Fruit fly (Drosophila melanogaster) whole organism, embryonic: ENCODE data around the gene wit.

Experiments
- ATbp ChIP-seq: fragments of 200-800 bp; sonication (Bioruptor generic); optimal IDR thresholded peaks from 2 replicates; lab custom pipeline; 2017; ENCODE audit warnings: missing biosample characterization, mild to moderate bottlenecking, missing genetic modification characterization, missing genetic modification reagents
- Antp ChIP-seq: fragments of 200-800 bp; sonication (Bioruptor generic); optimal IDR thresholded peaks from 3 replicates; lab custom pipeline; 2016; ENCODE audit warnings: missing biosample characterization, missing genetic modification characterization
- CG10209 ChIP-seq: fragments of 200-800 bp; sonication (Bioruptor generic); optimal IDR thresholded peaks from 3 replicates; lab custom pipeline; 2017; ENCODE audit warnings: missing biosample characterization, mild to moderate bottlenecking, missing genetic modification characterization, missing genetic modification reagents
- CG10654 ChIP-seq: fragments of 200-800 bp; sonication (Bioruptor generic); optimal IDR thresholded peaks from 2 replicates; lab custom pipeline; 2016; ENCODE audit warnings: missing biosample characterization, missing genetic modification characterization
- CG12744 ChIP-seq: fragments of 200-800 bp; sonication (Bioruptor generic); optimal IDR thresholded peaks from 2 replicates; lab custom pipeline; 2016; ENCODE audit warnings: missing biosample characterization, missing genetic modification characterization
- CG1529 ChIP-seq: fragments of 200-800 bp; sonication (Bioruptor generic); optimal IDR thresholded peaks from 3 replicates; lab custom pipeline; 2018; ENCODE audit warnings: missing biosample characterization, missing genetic modification characterization
- CG1647 ChIP-seq: fragments of 200-800 bp; sonication (Bioruptor generic); optimal IDR thresholded peaks from 3 replicates; lab custom pipeline; 2016; ENCODE audit warnings: missing biosample characterization, missing genetic modification characterization
- CG16863 ChIP-seq: fragments of 200-800 bp; sonication (Bioruptor generic); optimal IDR thresholded peaks from 3 replicates; lab custom pipeline; 2016; ENCODE audit warnings: missing biosample characterization, missing genetic modification characterization
- CG18599 ChIP-seq: fragments of 200-800 bp; sonication (Bioruptor generic); optimal IDR thresholded peaks from 3 replicates; lab custom pipeline; 2017; ENCODE audit warnings: missing biosample characterization, missing genetic modification characterization, mild to moderate bottlenecking, moderate library complexity, missing genetic modification reagents
- CG2889 ChIP-seq: fragments of 200-800 bp; sonication (Bioruptor generic); IDR thresholded peaks from 3 replicates; pipeline ENCODE4 v1.3.6; 2022; ENCODE audit warnings: missing biosample characterization, missing genetic modification characterization
- CG31388 ChIP-seq: fragments of 200-800 bp; sonication (Bioruptor generic); optimal IDR thresholded peaks from 2 replicates; lab custom pipeline; 2016; ENCODE audit warnings: missing biosample characterization, missing genetic modification characterization
- CG3163 ChIP-seq: fragments of 200-800 bp; sonication (Bioruptor generic); optimal IDR thresholded peaks from 3 replicates; lab custom pipeline; 2016; ENCODE audit warnings: missing biosample characterization, missing genetic modification characterization
- CG4854 ChIP-seq: fragments of 200-800 bp; sonication (Bioruptor generic); optimal IDR thresholded peaks from 2 replicates; lab custom pipeline; 2016; ENCODE audit warnings: missing biosample characterization, missing genetic modification characterization, inconsistent platforms
- CG6791 ChIP-seq: fragments of 200-800 bp; sonication (Bioruptor generic); IDR thresholded peaks from 3 replicates; pipeline ENCODE4 v1.3.6; 2022; ENCODE audit warnings: missing biosample characterization, missing genetic modification characterization; ENCODE audit not compliant: partially characterized antibody
- CG6813 ChIP-seq: fragments of 200-800 bp; sonication (Bioruptor generic); optimal IDR thresholded peaks from 2 replicates; lab custom pipeline; 2017; ENCODE audit warnings: missing biosample characterization, missing genetic modification characterization, mild to moderate bottlenecking, moderate library complexity, missing genetic modification reagents
- CG7556 ChIP-seq: fragments of 200-800 bp; sonication (Bioruptor generic); optimal IDR thresholded peaks from 2 replicates; lab custom pipeline; 2017; ENCODE audit warnings: missing biosample characterization, mild to moderate bottlenecking, missing genetic modification characterization
- CG8388 ChIP-seq: fragments of 200-800 bp; sonication (Bioruptor generic); optimal IDR thresholded peaks from 2 replicates; lab custom pipeline; 2019; ENCODE audit warnings: missing biosample characterization, mild to moderate bottlenecking, missing genetic modification characterization, moderate library complexity
- Dbx ChIP-seq: fragments of 200-800 bp; sonication (Bioruptor generic); IDR thresholded peaks from 3 replicates; pipeline ENCODE4 v1.3.6; 2022; ENCODE audit warnings: missing biosample characterization, missing genetic modification characterization
- Dip3 ChIP-seq: fragments of 200-800 bp; sonication (Bioruptor generic); optimal IDR thresholded peaks from 3 replicates; lab custom pipeline; 2016; ENCODE audit warnings: missing biosample characterization, missing genetic modification characterization
- Fer1 ChIP-seq: fragments of 200-800 bp; sonication (Bioruptor generic); optimal IDR thresholded peaks from 2 replicates; lab custom pipeline; 2017; ENCODE audit warnings: missing biosample characterization, mild to moderate bottlenecking, missing genetic modification characterization
- HLH54F ChIP-seq: fragments of 200-800 bp; sonication (Bioruptor generic); optimal IDR thresholded peaks from 3 replicates; lab custom pipeline; 2016; ENCODE audit warnings: missing biosample characterization, missing genetic modification characterization
- HmgD ChIP-seq: fragments of 200-800 bp; sonication (Bioruptor generic); optimal IDR thresholded peaks from 3 replicates; lab custom pipeline; 2016; ENCODE audit warnings: missing biosample characterization, missing genetic modification characterization
- MTF-1 ChIP-seq: fragments of 200-800 bp; sonication (Bioruptor generic); optimal IDR thresholded peaks from 2 replicates; lab custom pipeline; 2018; ENCODE audit warnings: missing biosample characterization, mild to moderate bottlenecking, missing genetic modification characterization, borderline replicate concordance
- Sin3A ChIP-seq: fragments of >200 bp; optimal IDR thresholded peaks from 2 replicates; lab custom pipeline; 2018
- Trl ChIP-seq, 3 experiments: fragments of >200 bp in 2 of 3; fragments of 200-800 bp in 1 of 3; sonication (Bioruptor generic) in 1 of 3; optimal IDR thresholded peaks; 2 replicates in 1 of 3; 3 replicates in 2 of 3; lab custom pipeline; 2016 to 2017; ENCODE audit warnings: missing biosample characterization in 1 of 3, missing genetic modification characterization in 1 of 3
- btn ChIP-seq: fragments of 200-800 bp; sonication (Bioruptor generic); optimal IDR thresholded peaks from 2 replicates; lab custom pipeline; 2016; ENCODE audit warnings: missing biosample characterization, missing genetic modification characterization
- crc ChIP-seq: fragments of 200-800 bp; sonication (Bioruptor generic); optimal IDR thresholded peaks from 2 replicates; lab custom pipeline; 2016; ENCODE audit warnings: missing biosample characterization, missing genetic modification characterization
- croc ChIP-seq: fragments of 200-800 bp; sonication (Bioruptor generic); conservative IDR thresholded peaks from 3 replicates; pipeline ENCODE4 v1.3.6; 2022; ENCODE audit warnings: missing biosample characterization, missing genetic modification characterization
- crp ChIP-seq, 2 experiments: fragments of 200-800 bp; sonication (Bioruptor generic); optimal IDR thresholded peaks; 2 replicates in 1 of 2; 3 replicates in 1 of 2; lab custom pipeline; 2017; ENCODE audit warnings: missing biosample characterization in 2 of 2, missing genetic modification characterization in 2 of 2, mild to moderate bottlenecking in 1 of 2, moderate library complexity in 1 of 2
- esg ChIP-seq: fragments of 200-800 bp; sonication (Bioruptor generic); conservative IDR thresholded peaks from 2 replicates; pipeline ENCODE4 v1.3.6; 2022; ENCODE audit warnings: missing biosample characterization, missing genetic modification characterization
- exex ChIP-seq: fragments of 200-800 bp; sonication (Bioruptor generic); optimal IDR thresholded peaks from 4 replicates; lab custom pipeline; 2018; ENCODE audit warnings: missing biosample characterization, mild to moderate bottlenecking, missing genetic modification characterization, moderate library complexity
- fd102C ChIP-seq: fragments of 200-800 bp; sonication (Bioruptor generic); optimal IDR thresholded peaks from 2 replicates; lab custom pipeline; 2018; ENCODE audit warnings: missing biosample characterization, mild to moderate bottlenecking, missing genetic modification characterization, moderate library complexity
- fru ChIP-seq: fragments of >200 bp; optimal IDR thresholded peaks from 2 replicates; lab custom pipeline; 2017
- gcm2 ChIP-seq: fragments of 200-800 bp; sonication (Bioruptor generic); optimal IDR thresholded peaks from 2 replicates; lab custom pipeline; 2016; ENCODE audit warnings: missing biosample characterization, missing genetic modification characterization
- gt ChIP-seq: fragments of 200-800 bp; sonication (Bioruptor generic); IDR thresholded peaks from 2 replicates; pipeline ENCODE4 v1.3.6; 2022; ENCODE audit warnings: missing biosample characterization, missing genetic modification characterization
- h ChIP-seq: fragments of >200 bp; optimal IDR thresholded peaks from 2 replicates; lab custom pipeline; 2017
- her ChIP-seq: fragments of 200-800 bp; sonication (Bioruptor generic); optimal IDR thresholded peaks from 2 replicates; lab custom pipeline; 2016; ENCODE audit warnings: missing biosample characterization, missing genetic modification characterization
- ind ChIP-seq: fragments of 200-800 bp; sonication (Bioruptor generic); optimal IDR thresholded peaks from 3 replicates; lab custom pipeline; 2016; ENCODE audit warnings: missing biosample characterization, missing genetic modification characterization
- kah ChIP-seq: fragments of 200-800 bp; sonication (Bioruptor generic); optimal IDR thresholded peaks from 2 replicates; lab custom pipeline; 2018; ENCODE audit warnings: missing biosample characterization, mild to moderate bottlenecking, missing genetic modification characterization
- lmd ChIP-seq: fragments of 200-800 bp; sonication (Bioruptor generic); IDR thresholded peaks from 2 replicates; pipeline ENCODE4 v1.3.6; 2022; ENCODE audit warnings: missing biosample characterization, missing genetic modification characterization
- luna ChIP-seq: fragments of 200-800 bp; sonication (Bioruptor generic); optimal IDR thresholded peaks from 2 replicates; lab custom pipeline; 2016; ENCODE audit warnings: missing biosample characterization, missing genetic modification characterization
- onecut ChIP-seq: fragments of 200-800 bp; sonication (Bioruptor generic); IDR thresholded peaks from 2 replicates; pipeline ENCODE4 v1.3.6; 2022; ENCODE audit warnings: missing biosample characterization, missing genetic modification characterization
- pan ChIP-seq, 4 experiments: fragments of >200 bp in 3 of 4; fragments of 200-800 bp in 1 of 4; sonication (Bioruptor generic) in 1 of 4; optimal IDR thresholded peaks in 3 of 4; IDR thresholded peaks in 1 of 4; 2 replicates each; pipeline versions ENCODE4 v1.3.6 to Lab custom; 2017 to 2022; ENCODE audit warnings: missing biosample characterization in 2 of 4, missing genetic modification characterization in 2 of 4, mixed read lengths in 1 of 4
- pum ChIP-seq: fragments of 200-800 bp; sonication (Bioruptor generic); optimal IDR thresholded peaks from 2 replicates; lab custom pipeline; 2016; ENCODE audit warnings: missing biosample characterization, missing genetic modification characterization
- repo ChIP-seq: fragments of 200-800 bp; sonication (Bioruptor generic); optimal IDR thresholded peaks from 2 replicates; lab custom pipeline; 2016; ENCODE audit warnings: missing biosample characterization, missing genetic modification characterization
- sens-2 ChIP-seq: fragments of 200-800 bp; sonication (Bioruptor generic); IDR thresholded peaks from 2 replicates; pipeline ENCODE4 v1.3.6; 2022; ENCODE audit warnings: missing biosample characterization, missing genetic modification characterization
- slp2 ChIP-seq: fragments of 200-800 bp; sonication (Bioruptor generic); optimal IDR thresholded peaks from 2 replicates; lab custom pipeline; 2016; ENCODE audit warnings: missing biosample characterization, missing genetic modification characterization
- sr ChIP-seq: fragments of 200-800 bp; sonication (Bioruptor generic); IDR thresholded peaks from 3 replicates; pipeline ENCODE4 v1.3.6; 2022; ENCODE audit warnings: missing biosample characterization, missing genetic modification characterization
- trh ChIP-seq: fragments of 200-800 bp; sonication (Bioruptor generic); optimal IDR thresholded peaks from 2 replicates; lab custom pipeline; 2016; ENCODE audit warnings: missing biosample characterization, missing genetic modification characterization
- zen ChIP-seq: fragments of 200-800 bp; sonication (Bioruptor generic); optimal IDR thresholded peaks from 3 replicates; lab custom pipeline; 2018; ENCODE audit warnings: missing biosample characterization, mild to moderate bottlenecking, missing genetic modification characterization, moderate library complexity
- zf30C ChIP-seq: fragments of 200-800 bp; sonication (Bioruptor generic); optimal IDR thresholded peaks from 3 replicates; lab custom pipeline; 2018; ENCODE audit warnings: missing biosample characterization, mild to moderate bottlenecking, missing genetic modification characterization

The wit gene

DNA sequence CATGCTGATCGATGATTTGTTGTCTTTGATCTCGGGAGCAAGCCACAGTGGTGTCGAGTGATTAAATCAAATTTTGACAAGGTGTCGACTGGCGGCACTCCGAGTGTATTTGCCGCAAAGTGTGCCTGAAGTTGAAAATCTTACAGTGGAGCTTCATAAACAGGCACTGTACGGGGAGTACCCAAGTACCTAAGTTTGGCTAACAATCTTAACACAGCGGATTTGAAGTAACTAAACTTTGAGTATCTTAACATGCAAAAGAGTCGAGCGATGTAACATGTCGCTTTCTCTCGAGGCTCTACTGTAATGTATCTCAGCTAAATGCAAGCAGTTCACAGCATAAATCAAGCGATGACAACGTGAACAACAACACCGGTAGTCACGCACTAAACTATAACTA is 54.8 kb downstream of the wit start (continued):
- TF ChIP-seq onecut (GFP tag; lab: Robert Waterston, UW) (peak; percentile 44; the same call in 1 of the 2 replicates), pum (peak; percentile 79), HLH54F (GFP tag; lab: Kevin White, UChicago) (no peak), Trl (optimal IDR thresholded peaks at IDR 0.05; lab: Kevin White, UChicago) (no peak), Trl (GFP tag; optimal IDR thresholded peaks at IDR 0.05; lab: Kevin White, UChicago) (peak; percentile 60), crp (GFP tag; optimal IDR thresholded peaks at IDR 0.05; lab: Kevin White, UChicago) (no peak), luna (GFP tag; lab: Kevin White, UChicago) (no peak), gt (GFP tag; lab: Robert Waterston, UW) (peak; percentile 55; the same call in 1 of the 2 replicates), CG6813 (GFP tag; lab: Kevin White, UChicago) (peak; percentile 51), MTF-1 (GFP tag; lab: Kevin White, UChicago) (peak; percentile 63), CG2889 (GFP tag; lab: Robert Waterston, UW) (0 out of 3 replicates have a peak, but pooled peaks have one; percentile 34), h (lab: Kevin White, UChicago) (no peak), CG18599 (GFP tag; lab: Kevin White, UChicago) (no peak), gcm2 (GFP tag; lab: Kevin White, UChicago) (no peak), Dip3 (GFP tag; lab: Kevin White, UChicago) (no peak), crc (GFP tag; lab: Kevin White, UChicago) (no peak), trh (GFP tag; lab: Kevin White, UChicago) (peak; percentile 24), CG3163 (GFP tag; lab: Kevin White, UChicago) (peak; percentile 17), Dbx (GFP tag; lab: Robert Waterston, UW) (no peak), CG7556 (GFP tag; lab: Kevin White, UChicago) (peak; percentile 27), slp2 (GFP tag; lab: Kevin White, UChicago) (peak; percentile 45), btn (GFP tag; lab: Kevin White, UChicago) (peak; percentile 54), CG8388 (GFP tag; lab: Kevin White, UChicago) (peak; percentile 54), kah (GFP tag; lab: Kevin White, UChicago) (peak; percentile 13), CG1529 (peak; percentile 57), Fer1 (GFP tag; lab: Kevin White, UChicago) (no peak), ind (GFP tag; lab: Kevin White, UChicago) (peak; percentile 58), croc (peak; percentile 73), Antp (GFP tag; lab: Kevin White, UChicago) (peak; percentile 72), fru (lab: Kevin White, UChicago) (no peak), ATbp (GFP tag; lab: Kevin White, UChicago) (peak; percentile 62), her (GFP tag; lab: Kevin White, UChicago) (peak; percentile 12), CG6791 (GFP tag; lab: Robert Waterston, UW) (no peak), CG4854 (GFP tag; lab: Kevin White, UChicago) (no peak), CG12744 (no peak), sens-2 (GFP tag; lab: Robert Waterston, UW) (peak; percentile 75; the same call in 1 of the 2 replicates), CG1647 (no peak), sr (no peak; the same call in 2 of the 3 replicates), HmgD (no peak), exex (tag; lab: Kevin White, UChicago) (no peak), zen (tag; lab: Kevin White, UChicago) (peak; percentile 85), lmd (GFP tag; lab: Robert Waterston, UW) (peak; percentile 71), repo (GFP tag; lab: Kevin White, UChicago) (peak; percentile 24), pan (optimal IDR thresholded peaks at IDR 0.05; lab: Kevin White, UChicago) (no peak), pan (GFP tag; optimal IDR thresholded peaks at IDR 0.05 in 1 of 2, IDR thresholded peaks at IDR 0.05 in 1 of 2) (peak in 1 of 2 experiments; percentile 71), CG31388 (GFP tag; lab: Kevin White, UChicago) (peak; percentile 28), zf30C (no peak), CG16863 (GFP tag; lab: Kevin White, UChicago) (peak; percentile 65), CG10654 (GFP tag; lab: Kevin White, UChicago) (peak; percentile 61), esg (GFP tag; lab: Robert Waterston, UW) (peak; percentile 60; the same call in 1 of the 2 replicates), Sin3A (lab: Kevin White, UChicago) (no peak), CG10209 (peak; percentile 47), fd102C (GFP tag; lab: Kevin White, UChicago) (no peak)
